Worm (Caenorhabditis elegans): ENCODE measurements around the gene luc-7L.

ce11 chrII:7693929-7694328 is 13.4 kb downstream of the luc-7L start, which contains the start of gene nhx-2:
- TF ChIP-seq lin-39 (tag; optimal IDR thresholded peaks at IDR 0.05) = no peak
- TF ChIP-seq unc-62 (GFP tag; optimal IDR thresholded peaks at IDR 0.05) = no peak

All from whole organism, L3 larva.